Worm (Caenorhabditis elegans) whole organism, L1 larva: ENCODE measurements around the gene hpo-30.

Source experiments
- elt-2 ChIP-seq: sonication (generic microtip); optimal IDR thresholded peaks from 2 replicates; lab custom pipeline; 2016; ENCODE audit warnings: missing genetic modification characterization, mild to moderate bottlenecking, inconsistent platforms, missing compliant biosample characterization, missing genetic modification reagents
- sptf-1 ChIP-seq: fragments of 150-350 bp; optimal IDR thresholded peaks from 2 replicates; lab custom pipeline; 2014; ENCODE audit warnings: missing biosample characterization, missing genetic modification characterization

- TF ChIP-seq elt-2 (no peak), sptf-1 (tag; lab: Kevin White, UChicago) (no peak)
These were observed 10.9 kb downstream of the hpo-30 start for ce11 chrV:12299244-12299766.
